Fruit fly (Drosophila melanogaster) whole organism, adult: ENCODE results near the gene Fum1.

Experiments
- CG11617 ChIP-seq: fragments of 200-800 bp; sonication (Bioruptor generic); optimal IDR thresholded peaks from 2 replicates; lab custom pipeline; 2017; ENCODE audit warnings: mild to moderate bottlenecking, missing biosample characterization, missing genetic modification reagents, missing genetic modification characterization
- CG12768 ChIP-seq: fragments of 200-800 bp; sonication (Bioruptor generic); optimal IDR thresholded peaks from 2 replicates; lab custom pipeline; 2017; ENCODE audit warnings: missing biosample characterization, missing genetic modification characterization, mild to moderate bottlenecking, moderate library complexity, missing genetic modification reagents
- CG14711 ChIP-seq: fragments of 200-800 bp; sonication (Bioruptor generic); optimal IDR thresholded peaks from 2 replicates; lab custom pipeline; 2018; ENCODE audit warnings: missing biosample characterization, mild to moderate bottlenecking, missing genetic modification characterization, moderate library complexity
- CG1620 ChIP-seq: fragments of 200-800 bp; sonication (Bioruptor generic); optimal IDR thresholded peaks from 2 replicates; lab custom pipeline; 2016; ENCODE audit warnings: missing biosample characterization, missing genetic modification characterization
- CG33017 ChIP-seq: fragments of 200-800 bp; sonication (Bioruptor generic); optimal IDR thresholded peaks from 2 replicates; lab custom pipeline; 2018; ENCODE audit warnings: missing biosample characterization, mild to moderate bottlenecking, missing genetic modification characterization, moderate library complexity
- CG5204 ChIP-seq: fragments of 200-800 bp; sonication (Bioruptor generic); optimal IDR thresholded peaks from 2 replicates; lab custom pipeline; 2016; ENCODE audit warnings: missing biosample characterization, missing genetic modification characterization
- CG7045 ChIP-seq: fragments of 200-800 bp; sonication (Bioruptor generic); optimal IDR thresholded peaks from 2 replicates; lab custom pipeline; 2017; ENCODE audit warnings: missing biosample characterization, mild to moderate bottlenecking, missing genetic modification characterization
- CG7101 ChIP-seq: fragments of 200-800 bp; sonication (Bioruptor generic); optimal IDR thresholded peaks from 2 replicates; lab custom pipeline; 2018; ENCODE audit warnings: missing biosample characterization, mild to moderate bottlenecking, missing genetic modification characterization, moderate library complexity
- Clk ChIP-seq: fragments of 200-800 bp; sonication (Bioruptor generic); optimal IDR thresholded peaks from 2 replicates; lab custom pipeline; 2017; ENCODE audit warnings: missing biosample characterization, missing genetic modification characterization
- Crg-1 ChIP-seq: fragments of 200-800 bp; sonication (Bioruptor generic); optimal IDR thresholded peaks from 2 replicates; lab custom pipeline; 2016; ENCODE audit warnings: missing biosample characterization, missing genetic modification characterization
- Hr96 ChIP-seq: fragments of 200-800 bp; sonication (Bioruptor generic); optimal IDR thresholded peaks from 2 replicates; lab custom pipeline; 2016; ENCODE audit warnings: missing biosample characterization, missing genetic modification characterization
- Mnt ChIP-seq: fragments of 200-800 bp; sonication (Bioruptor generic); optimal IDR thresholded peaks from 2 replicates; lab custom pipeline; 2016; ENCODE audit warnings: missing biosample characterization, mild to moderate bottlenecking, missing genetic modification characterization
- bab1 ChIP-seq: fragments of 200-800 bp; sonication (Bioruptor generic); optimal IDR thresholded peaks from 3 replicates; lab custom pipeline; 2019; ENCODE audit warnings: missing biosample characterization, mild to moderate bottlenecking, missing genetic modification characterization, moderate library complexity
- cic ChIP-seq: fragments of 200-800 bp; sonication (Bioruptor generic); optimal IDR thresholded peaks from 2 replicates; lab custom pipeline; 2017; ENCODE audit warnings: missing biosample characterization, mild to moderate bottlenecking, missing genetic modification characterization, moderate library complexity
- cnc ChIP-seq, 2 experiments: fragments of >200 bp; optimal IDR thresholded peaks; 2 replicates each; lab custom pipeline; 2017
- kay ChIP-seq: fragments of 200-800 bp; sonication (Bioruptor generic); peaks from one replicate; lab custom pipeline; 2016; ENCODE audit warnings: missing biosample characterization, missing genetic modification characterization, borderline replicate concordance
- ovo ChIP-seq: fragments of 200-800 bp; sonication (Bioruptor generic); optimal IDR thresholded peaks from 2 replicates; lab custom pipeline; 2016; ENCODE audit warnings: missing biosample characterization, missing genetic modification characterization
- pad ChIP-seq: fragments of 200-800 bp; sonication (Bioruptor generic); optimal IDR thresholded peaks from 3 replicates; lab custom pipeline; 2017; ENCODE audit warnings: missing biosample characterization, missing genetic modification characterization, mild to moderate bottlenecking, moderate library complexity, missing genetic modification reagents
- tj ChIP-seq: fragments of 200-800 bp; sonication (Bioruptor generic); optimal IDR thresholded peaks from 3 replicates; lab custom pipeline; 2017; ENCODE audit warnings: missing biosample characterization, mild to moderate bottlenecking, missing genetic modification characterization, moderate library complexity
- toe ChIP-seq: fragments of 200-800 bp; sonication (Bioruptor generic); optimal IDR thresholded peaks from 2 replicates; lab custom pipeline; 2016; ENCODE audit warnings: missing biosample characterization, missing genetic modification characterization

Fum1 gene

DNA sequence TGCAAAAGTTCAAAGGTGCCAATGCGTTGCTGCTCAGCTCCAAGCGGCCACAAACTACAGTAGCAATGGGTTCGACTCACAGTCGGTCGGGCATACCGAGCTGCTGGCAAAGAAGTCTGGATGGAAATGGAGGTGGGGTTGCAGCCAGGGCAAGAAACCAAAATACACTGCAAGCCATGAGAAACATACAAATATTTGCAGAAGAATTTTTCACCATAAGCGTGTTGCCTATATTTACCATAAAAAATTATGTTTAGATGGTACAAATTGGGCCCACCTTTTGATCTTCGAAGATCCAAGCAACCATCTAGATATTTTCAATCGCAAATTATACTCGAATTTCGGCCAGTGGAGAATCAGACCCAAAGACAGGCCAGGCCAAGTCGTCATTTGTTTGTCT, 31.4 kb upstream of the Fum1 start:
- TF ChIP-seq tj (GFP tag; lab: Kevin White, UChicago) (no peak), CG5204 (no peak), Mnt (no peak), ovo (GFP tag; lab: Kevin White, UChicago) (no peak), CG1620 (GFP tag; lab: Kevin White, UChicago) (no peak), CG14711 (tag; lab: Kevin White, UChicago) (no peak), bab1 (GFP tag; lab: Kevin White, UChicago) (no peak)

DNA sequence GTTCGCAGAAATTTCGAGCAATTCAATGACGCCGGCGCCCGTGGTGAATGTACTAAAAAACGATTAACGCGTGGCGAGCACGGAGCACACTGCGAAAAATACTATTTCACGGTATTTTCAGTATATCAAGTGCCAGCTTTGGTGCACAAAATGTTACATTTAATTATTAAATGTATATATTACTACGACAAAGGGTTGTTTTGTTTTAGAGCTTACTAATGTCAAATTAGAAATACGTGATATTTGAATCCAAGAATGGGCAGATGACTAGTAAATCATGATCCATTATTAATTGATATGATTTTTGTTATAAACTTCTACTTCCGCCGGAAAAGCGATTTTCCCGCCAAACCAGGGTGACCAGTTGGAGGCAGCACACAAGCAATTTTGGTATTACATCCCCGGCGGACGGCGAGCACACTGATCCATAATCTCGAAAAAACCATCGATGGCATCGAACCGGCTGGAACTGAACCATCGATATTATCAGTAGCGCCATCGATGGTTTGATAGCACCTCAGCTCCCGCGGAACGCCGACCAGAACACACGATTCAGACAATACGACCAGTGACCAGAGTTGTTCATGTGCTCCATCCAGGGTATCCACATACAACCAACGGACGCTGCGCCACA, 23.9 kb upstream of the Fum1 start, which contains the start of the genes CG3226 and Cdc7:
TSS of gene CG3226 (minus strand) at position 51 of the 634 bp plus-strand sequence.
TSS of gene Cdc7 (plus strand) at position 344 of the 634 bp plus-strand sequence.
- TF ChIP-seq CG7101 (tag; lab: Kevin White, UChicago) (peak; percentile 90), tj (GFP tag; lab: Kevin White, UChicago) (peak; percentile 66), CG1620 (GFP tag; lab: Kevin White, UChicago) (peak; percentile 82), Mnt (peak; percentile 79), ovo (GFP tag; lab: Kevin White, UChicago) (peak; percentile 52), Crg-1 (GFP tag; lab: Kevin White, UChicago) (peak; percentile 80), CG33017 (peak; percentile 3), bab1 (GFP tag; lab: Kevin White, UChicago) (peak; percentile 91), kay (GFP tag; lab: Kevin White, UChicago) (no peak), Hr96 (GFP tag; lab: Kevin White, UChicago) (no peak), cic (GFP tag; lab: Kevin White, UChicago) (peak; percentile 39), CG5204 (no peak), toe (GFP tag; lab: Kevin White, UChicago) (peak; percentile 36), CG14711 (tag; lab: Kevin White, UChicago) (peak; percentile 83), CG7045 (GFP tag; lab: Kevin White, UChicago) (no peak), pad (GFP tag; lab: Kevin White, UChicago) (peak; percentile 74), Clk (GFP tag; lab: Kevin White, UChicago) (no peak), CG11617 (peak; percentile 88), CG12768 (GFP tag; lab: Kevin White, UChicago) (no peak), cnc (optimal IDR thresholded peaks at IDR 0.05; lab: Kevin White, UChicago) (no peak)

DNA sequence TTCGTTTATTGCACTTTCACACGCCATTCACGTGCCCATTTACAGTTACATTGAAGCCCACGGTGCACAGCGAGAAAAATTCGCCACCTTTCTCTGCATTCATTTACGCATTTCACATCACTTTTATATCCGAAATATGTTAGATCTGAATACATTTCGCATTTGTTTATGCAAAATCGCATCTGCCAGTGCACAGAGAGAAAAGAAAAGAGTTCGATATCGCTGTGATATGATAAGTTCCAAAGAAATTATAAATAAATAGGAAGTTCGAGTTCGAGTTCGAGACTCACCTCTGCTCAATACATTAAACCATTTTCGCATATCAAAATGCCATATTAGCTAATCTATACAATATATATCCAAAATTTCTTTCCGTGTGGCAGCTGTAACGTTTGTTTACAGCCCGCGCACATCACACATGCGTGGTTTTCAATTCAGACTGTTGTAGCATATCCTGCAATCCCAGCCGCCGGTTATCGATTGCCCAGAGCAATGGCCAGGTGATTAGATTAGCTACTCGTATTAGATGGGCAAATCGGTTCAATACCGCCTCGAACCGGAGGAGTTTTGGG, 22.1 kb upstream of the Fum1 start:
- TF ChIP-seq Mnt, result peak; percentile 89
- peak; percentile 89 for TF ChIP-seq CG12768 (GFP tag; lab: Kevin White, UChicago)
- peak; percentile 74 for TF ChIP-seq CG1620 (GFP tag; lab: Kevin White, UChicago)
- TF ChIP-seq tj (GFP tag; lab: Kevin White, UChicago), result peak; percentile 69
- peak; percentile 87 for TF ChIP-seq Hr96 (GFP tag; lab: Kevin White, UChicago)
- peak; percentile 85 for TF ChIP-seq Crg-1 (GFP tag; lab: Kevin White, UChicago)
- peak; percentile 86 for TF ChIP-seq CG5204
- peak; percentile 83 for TF ChIP-seq CG14711 (tag; lab: Kevin White, UChicago)
- peak; percentile 93 for TF ChIP-seq CG7101 (tag; lab: Kevin White, UChicago)
- peak; percentile 62 for TF ChIP-seq Clk (GFP tag; lab: Kevin White, UChicago)
- TF ChIP-seq pad (GFP tag; lab: Kevin White, UChicago), result peak; percentile 81
- no peak for TF ChIP-seq cnc (optimal IDR thresholded peaks at IDR 0.05; lab: Kevin White, UChicago)
- TF ChIP-seq CG11617, result peak; percentile 96
- TF ChIP-seq toe (GFP tag; lab: Kevin White, UChicago), result peak; percentile 74
- peak; percentile 98 for TF ChIP-seq ovo (GFP tag; lab: Kevin White, UChicago)
- no peak for TF ChIP-seq kay (GFP tag; lab: Kevin White, UChicago)
- TF ChIP-seq CG7045 (GFP tag; lab: Kevin White, UChicago), result peak; percentile 87
- peak; percentile 84 for TF ChIP-seq CG33017
- peak; percentile 88 for TF ChIP-seq bab1 (GFP tag; lab: Kevin White, UChicago)
- TF ChIP-seq cic (GFP tag; lab: Kevin White, UChicago), result peak; percentile 79

DNA sequence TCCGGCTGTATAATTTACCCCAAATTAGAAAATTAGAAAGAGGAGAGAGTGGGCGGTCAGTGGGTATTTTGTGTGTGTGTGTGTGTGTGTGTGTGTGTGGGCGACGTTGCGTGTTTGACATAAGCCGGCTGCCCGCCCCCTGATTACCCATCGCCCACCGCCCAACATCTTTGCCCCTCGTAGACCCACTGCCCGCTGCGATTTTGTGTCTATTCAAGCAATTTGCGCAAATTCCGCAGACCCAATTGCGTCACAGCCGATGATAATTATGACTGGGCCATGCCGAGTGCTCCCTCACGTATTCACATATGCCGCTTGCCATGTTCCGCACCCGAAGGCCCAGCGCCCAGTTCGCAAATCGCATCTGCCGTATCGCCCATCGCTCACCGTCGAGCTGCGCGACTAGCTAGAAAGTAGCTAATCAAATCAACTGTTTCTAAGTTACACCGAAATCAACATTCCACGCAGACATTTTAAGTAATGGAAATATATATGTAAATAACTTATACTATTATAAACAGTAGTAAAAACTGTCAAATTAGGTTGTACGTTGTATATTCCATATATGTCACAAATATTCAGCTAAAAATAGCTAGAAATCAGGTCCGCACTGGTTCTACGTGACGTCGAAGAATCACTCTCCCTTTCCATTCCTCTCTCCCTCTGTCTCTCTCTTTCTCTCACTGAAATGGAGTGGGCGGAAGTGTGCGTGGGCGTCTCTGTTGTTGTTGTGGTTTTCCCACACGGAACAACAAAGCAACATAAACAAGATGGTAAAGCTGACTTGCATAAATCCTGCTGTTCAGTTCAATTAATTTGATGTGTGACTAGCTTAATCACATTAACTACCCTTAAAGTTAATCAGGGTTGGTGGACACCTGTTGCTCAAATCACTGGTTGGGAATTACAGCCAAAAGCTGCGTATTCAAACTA, 21.3 kb upstream of the Fum1 start:
- TF ChIP-seq CG11617 (peak; percentile 28), Crg-1 (GFP tag; lab: Kevin White, UChicago) (no peak), Clk (GFP tag; lab: Kevin White, UChicago) (no peak), toe (GFP tag; lab: Kevin White, UChicago) (no peak), CG7101 (tag; lab: Kevin White, UChicago) (peak; percentile 69), CG14711 (tag; lab: Kevin White, UChicago) (peak; percentile 59), cnc (optimal IDR thresholded peaks at IDR 0.05; lab: Kevin White, UChicago) (peak in 1 of 2 experiments; percentile 28), kay (GFP tag; lab: Kevin White, UChicago) (peak; percentile 74), Mnt (peak; percentile 16), CG33017 (peak; percentile 71), pad (GFP tag; lab: Kevin White, UChicago) (peak; percentile 36), CG12768 (GFP tag; lab: Kevin White, UChicago) (peak; percentile 24), CG5204 (peak; percentile 23), bab1 (GFP tag; lab: Kevin White, UChicago) (peak; percentile 73), CG7045 (GFP tag; lab: Kevin White, UChicago) (peak; percentile 14), CG1620 (GFP tag; lab: Kevin White, UChicago) (no peak), tj (GFP tag; lab: Kevin White, UChicago) (peak; percentile 92)
